Fruit fly (Drosophila melanogaster) whole organism, embryonic: Measurements from ENCODE around the gene polo.
A peak's percentile ranks its signal among the peaks of the same experiment; 100 is the strongest.

Experiments used
- Abd-B ChIP-seq: fragments of 200-800 bp; sonication (Bioruptor generic); optimal IDR thresholded peaks from 2 replicates; lab custom pipeline; 2018; ENCODE audit warnings: missing biosample characterization, mild to moderate bottlenecking, missing genetic modification characterization, moderate library complexity
- CG11695 ChIP-seq: fragments of 200-800 bp; sonication (Bioruptor generic); IDR thresholded peaks from 3 replicates; pipeline ENCODE4 v1.3.6; 2022; ENCODE audit warnings: missing biosample characterization, missing genetic modification characterization
- CG12744 ChIP-seq: fragments of 200-800 bp; sonication (Bioruptor generic); optimal IDR thresholded peaks from 2 replicates; lab custom pipeline; 2016; ENCODE audit warnings: missing biosample characterization, missing genetic modification characterization
- CG14860 ChIP-seq: fragments of 200-800 bp; sonication (Bioruptor generic); IDR thresholded peaks from 3 replicates; pipeline ENCODE4 v1.3.6; 2022; ENCODE audit warnings: missing biosample characterization, missing genetic modification characterization; ENCODE audit not compliant: partially characterized antibody
- CG15479 ChIP-seq: fragments of 200-800 bp; sonication (Bioruptor generic); optimal IDR thresholded peaks from 3 replicates; lab custom pipeline; 2019; ENCODE audit warnings: missing biosample characterization, mild to moderate bottlenecking, missing genetic modification characterization, moderate library complexity
- CG15601 ChIP-seq: fragments of 200-800 bp; sonication (Bioruptor generic); optimal IDR thresholded peaks from 3 replicates; lab custom pipeline; 2019; ENCODE audit warnings: missing biosample characterization, mild to moderate bottlenecking, missing genetic modification characterization, moderate library complexity
- CG18011 ChIP-seq: fragments of 200-800 bp; sonication (Bioruptor generic); optimal IDR thresholded peaks from 2 replicates; lab custom pipeline; 2017; ENCODE audit warnings: missing biosample characterization, missing genetic modification characterization, mild to moderate bottlenecking, moderate library complexity, missing genotype
- CG18599 ChIP-seq: fragments of 200-800 bp; sonication (Bioruptor generic); optimal IDR thresholded peaks from 3 replicates; lab custom pipeline; 2017; ENCODE audit warnings: missing biosample characterization, missing genetic modification characterization, mild to moderate bottlenecking, moderate library complexity, missing genetic modification reagents
- CG31388 ChIP-seq: fragments of 200-800 bp; sonication (Bioruptor generic); optimal IDR thresholded peaks from 2 replicates; lab custom pipeline; 2016; ENCODE audit warnings: missing biosample characterization, missing genetic modification characterization
- CG33557 ChIP-seq: fragments of 200-800 bp; sonication (Bioruptor generic); optimal IDR thresholded peaks from 2 replicates; lab custom pipeline; 2019; ENCODE audit warnings: missing biosample characterization, mild to moderate bottlenecking, missing genetic modification characterization, moderate library complexity
- CG3838 ChIP-seq: fragments of 200-800 bp; sonication (Bioruptor generic); optimal IDR thresholded peaks from 3 replicates; lab custom pipeline; 2016; ENCODE audit warnings: missing biosample characterization, missing genetic modification characterization
- CG4707 ChIP-seq: fragments of 200-800 bp; sonication (Bioruptor generic); optimal IDR thresholded peaks from 2 replicates; lab custom pipeline; 2018; ENCODE audit warnings: missing biosample characterization, mild to moderate bottlenecking, missing genetic modification characterization, moderate library complexity
- CG6654 ChIP-seq: fragments of 200-800 bp; sonication (Bioruptor generic); optimal IDR thresholded peaks from 2 replicates; lab custom pipeline; 2017; ENCODE audit warnings: missing biosample characterization, mild to moderate bottlenecking, missing genetic modification characterization
- CG6791 ChIP-seq: fragments of 200-800 bp; sonication (Bioruptor generic); IDR thresholded peaks from 3 replicates; pipeline ENCODE4 v1.3.6; 2022; ENCODE audit warnings: missing biosample characterization, missing genetic modification characterization; ENCODE audit not compliant: partially characterized antibody
- CG7372 ChIP-seq: fragments of 200-800 bp; sonication (Bioruptor generic); IDR thresholded peaks from 2 replicates; pipeline ENCODE4 v1.3.6; 2022; ENCODE audit warnings: missing biosample characterization, missing genetic modification characterization
- CG9727 ChIP-seq: fragments of 200-800 bp; sonication (Bioruptor generic); optimal IDR thresholded peaks from 3 replicates; lab custom pipeline; 2017; ENCODE audit warnings: missing biosample characterization, mild to moderate bottlenecking, missing genetic modification characterization
- CG9797 ChIP-seq: fragments of 200-800 bp; sonication (Bioruptor generic); optimal IDR thresholded peaks from 3 replicates; lab custom pipeline; 2018; ENCODE audit warnings: missing biosample characterization, mild to moderate bottlenecking, missing genetic modification characterization
- Deaf1 ChIP-seq: fragments of 200-800 bp; optimal IDR thresholded peaks from 3 replicates; lab custom pipeline; 2019; ENCODE audit warnings: missing biosample characterization, mild to moderate bottlenecking, missing genetic modification characterization, moderate library complexity
- Dip3 ChIP-seq: fragments of 200-800 bp; sonication (Bioruptor generic); optimal IDR thresholded peaks from 3 replicates; lab custom pipeline; 2016; ENCODE audit warnings: missing biosample characterization, missing genetic modification characterization
- Dll ChIP-seq: fragments of 200-800 bp; sonication (Bioruptor generic); IDR thresholded peaks from 4 replicates; pipeline ENCODE4 v1.3.6; 2022; ENCODE audit warnings: missing biosample characterization, missing genetic modification characterization; ENCODE audit not compliant: partially characterized antibody
- Doc2 ChIP-seq: fragments of 200-800 bp; sonication (Bioruptor generic); IDR thresholded peaks from 2 replicates; pipeline ENCODE4 v1.3.6; 2022; ENCODE audit warnings: missing biosample characterization, missing genetic modification characterization
- E2f2 ChIP-seq: fragments of 200-800 bp; sonication (Bioruptor generic); IDR thresholded peaks from 2 replicates; pipeline ENCODE4 v1.3.6; 2022; ENCODE audit warnings: missing biosample characterization, missing genetic modification characterization
- Ets65A ChIP-seq: fragments of 200-800 bp; sonication (Bioruptor generic); peaks from one replicate; lab custom pipeline; 2016; ENCODE audit warnings: missing biosample characterization, missing genetic modification characterization
- HmgD ChIP-seq: fragments of 200-800 bp; sonication (Bioruptor generic); optimal IDR thresholded peaks from 3 replicates; lab custom pipeline; 2016; ENCODE audit warnings: missing biosample characterization, missing genetic modification characterization
- Hr51 ChIP-seq, 2 experiments: fragments of 200-800 bp; sonication (Bioruptor generic); optimal IDR thresholded peaks; 2 replicates in 1 of 2; 3 replicates in 1 of 2; lab custom pipeline; 2016 to 2018; ENCODE audit warnings: missing biosample characterization in 2 of 2, missing genetic modification characterization in 2 of 2, mild to moderate bottlenecking in 1 of 2, moderate library complexity in 1 of 2
- Kr ChIP-seq: fragments of 200-800 bp; sonication (Bioruptor generic); optimal IDR thresholded peaks from 2 replicates; lab custom pipeline; 2017; ENCODE audit warnings: missing biosample characterization, mild to moderate bottlenecking, missing genetic modification characterization
- Max ChIP-seq: fragments of 200-800 bp; sonication (Bioruptor generic); optimal IDR thresholded peaks from 2 replicates; lab custom pipeline; 2016; ENCODE audit warnings: missing biosample characterization, mild to moderate bottlenecking, missing genetic modification characterization
- Mrtf ChIP-seq: fragments of 200-800 bp; sonication (Bioruptor generic); IDR thresholded peaks from 3 replicates; pipeline ENCODE4 v1.3.6; 2022; ENCODE audit warnings: missing biosample characterization, missing genetic modification characterization
- NC2β ChIP-seq: fragments of 200-800 bp; sonication (Bioruptor generic); optimal IDR thresholded peaks from 2 replicates; lab custom pipeline; 2016; ENCODE audit warnings: missing biosample characterization, missing genetic modification characterization
- Neu2 ChIP-seq: fragments of 200-800 bp; sonication (Bioruptor generic); optimal IDR thresholded peaks from 3 replicates; lab custom pipeline; 2016; ENCODE audit warnings: missing biosample characterization, missing genetic modification characterization, borderline replicate concordance
- Rx ChIP-seq: fragments of 200-800 bp; sonication (Bioruptor generic); IDR thresholded peaks from 2 replicates; pipeline ENCODE4 v1.3.6; 2022; ENCODE audit warnings: missing biosample characterization, missing genetic modification characterization
- Vsx1 ChIP-seq: fragments of 200-800 bp; sonication (Bioruptor generic); optimal IDR thresholded peaks from 2 replicates; lab custom pipeline; 2017; ENCODE audit warnings: missing biosample characterization, mild to moderate bottlenecking, missing genetic modification characterization, missing genetic modification reagents
- ap ChIP-seq: fragments of 200-800 bp; sonication (Bioruptor generic); IDR thresholded peaks from 2 replicates; pipeline ENCODE4 v1.3.6; 2022; ENCODE audit warnings: missing biosample characterization, missing genetic modification characterization
- bbx ChIP-seq: fragments of 200-800 bp; sonication (Bioruptor generic); IDR thresholded peaks from 2 replicates; pipeline ENCODE4 v1.3.6; 2022; ENCODE audit warnings: missing biosample characterization, missing genetic modification characterization; ENCODE audit not compliant: partially characterized antibody
- bcd ChIP-seq: fragments of 200-800 bp; sonication (Bioruptor generic); optimal IDR thresholded peaks from 2 replicates; lab custom pipeline; 2017; ENCODE audit warnings: missing biosample characterization, mild to moderate bottlenecking, missing genetic modification characterization
- cad ChIP-seq: fragments of >200 bp; optimal IDR thresholded peaks from 2 replicates; lab custom pipeline; 2017; ENCODE audit warnings: missing biosample characterization, missing genetic modification characterization
- dmrt99B ChIP-seq: fragments of 200-800 bp; sonication (Bioruptor generic); optimal IDR thresholded peaks from 2 replicates; lab custom pipeline; 2018; ENCODE audit warnings: missing biosample characterization, mild to moderate bottlenecking, missing genetic modification characterization, moderate library complexity
- gcm2 ChIP-seq: fragments of 200-800 bp; sonication (Bioruptor generic); optimal IDR thresholded peaks from 2 replicates; lab custom pipeline; 2016; ENCODE audit warnings: missing biosample characterization, missing genetic modification characterization
- insv ChIP-seq, 2 experiments: fragments of 200-800 bp; sonication (Bioruptor generic); optimal IDR thresholded peaks; 3 replicates each; lab custom pipeline; 2016 to 2018; ENCODE audit warnings: missing biosample characterization in 2 of 2, missing genetic modification characterization in 2 of 2
- klu ChIP-seq: fragments of 200-800 bp; sonication (Bioruptor generic); IDR thresholded peaks from 2 replicates; pipeline ENCODE4 v1.3.6; 2022; ENCODE audit warnings: missing biosample characterization, missing genetic modification characterization
- knrl ChIP-seq: fragments of 200-800 bp; sonication (Bioruptor generic); IDR thresholded peaks from 3 replicates; pipeline ENCODE4 v1.3.6; 2022; ENCODE audit warnings: missing biosample characterization, missing genetic modification characterization; ENCODE audit not compliant: partially characterized antibody
- nau ChIP-seq: fragments of 200-800 bp; sonication (Bioruptor generic); optimal IDR thresholded peaks from 3 replicates; lab custom pipeline; 2017; ENCODE audit warnings: missing biosample characterization, mild to moderate bottlenecking, missing genetic modification characterization, missing genetic modification reagents
- nmo ChIP-seq: fragments of 200-800 bp; sonication (Bioruptor generic); optimal IDR thresholded peaks from 2 replicates; lab custom pipeline; 2018; ENCODE audit warnings: missing biosample characterization, mild to moderate bottlenecking, missing genetic modification characterization, moderate library complexity
- pfk ChIP-seq: fragments of 200-800 bp; sonication (Bioruptor generic); optimal IDR thresholded peaks from 2 replicates; lab custom pipeline; 2018; ENCODE audit warnings: missing biosample characterization, mild to moderate bottlenecking, missing genetic modification characterization, moderate library complexity
- pita ChIP-seq: fragments of 200-800 bp; sonication (Bioruptor generic); optimal IDR thresholded peaks from 2 replicates; lab custom pipeline; 2017; ENCODE audit warnings: missing biosample characterization, mild to moderate bottlenecking, missing genetic modification characterization
- sisA ChIP-seq: fragments of 200-800 bp; sonication (Bioruptor generic); IDR thresholded peaks from 2 replicates; pipeline ENCODE4 v1.3.6; 2022; ENCODE audit warnings: missing biosample characterization, missing genetic modification characterization
- tna ChIP-seq: fragments of 200-800 bp; sonication (Bioruptor generic); IDR thresholded peaks from 2 replicates; pipeline ENCODE4 v1.3.6; 2022; ENCODE audit warnings: missing biosample characterization, missing genetic modification characterization; ENCODE audit not compliant: partially characterized antibody

Gene polo

dm6 chr3L:20320044-20320443 is 10.6 kb downstream of the polo start (continued):
- peak; percentile 49; the same call in 1 of the 3 replicates for TF ChIP-seq knrl (GFP tag; lab: Robert Waterston, UW)
- TF ChIP-seq insv (GFP tag; optimal IDR thresholded peaks at IDR 0.05; lab: Kevin White, UChicago) = no peak
- no peak for TF ChIP-seq Hr51 (GFP tag; optimal IDR thresholded peaks at IDR 0.05; lab: Kevin White, UChicago)
- no peak for TF ChIP-seq Abd-B
- TF ChIP-seq Dll (GFP tag; lab: Robert Waterston, UW) = no peak
- TF ChIP-seq Ets65A (GFP tag; lab: Kevin White, UChicago) = no peak
- TF ChIP-seq pita (GFP tag; lab: Kevin White, UChicago) = no peak
- no peak for TF ChIP-seq Kr (GFP tag; lab: Kevin White, UChicago)
- TF ChIP-seq CG18011 = no peak
- no peak for TF ChIP-seq CG14860 (GFP tag; lab: Robert Waterston, UW)
- no peak for TF ChIP-seq CG12744 (GFP tag; lab: Kevin White, UChicago)
- no peak for TF ChIP-seq cad (GFP tag; lab: Kevin White, UChicago)
- TF ChIP-seq pfk (GFP tag; lab: Kevin White, UChicago) = no peak
- no peak for TF ChIP-seq Rx
- TF ChIP-seq Doc2 (GFP tag; lab: Robert Waterston, UW) = no peak
- TF ChIP-seq NC2β (GFP tag; lab: Kevin White, UChicago) = no peak
- TF ChIP-seq CG18599 (GFP tag; lab: Kevin White, UChicago) = no peak
- TF ChIP-seq bcd (GFP tag; lab: Kevin White, UChicago) = no peak
- TF ChIP-seq HmgD (GFP tag; lab: Kevin White, UChicago) = no peak
- TF ChIP-seq CG6791 (GFP tag; lab: Robert Waterston, UW) = peak; percentile 51; the same call in 2 of the 3 replicates
- TF ChIP-seq Max (GFP tag; lab: Kevin White, UChicago) = no peak
- no peak for TF ChIP-seq CG15479 (GFP tag; lab: Kevin White, UChicago)
- TF ChIP-seq Neu2 (GFP tag; lab: Kevin White, UChicago) = no peak
- TF ChIP-seq tna (GFP tag; lab: Robert Waterston, UW) = no peak
- no peak for TF ChIP-seq CG11695
- no peak for TF ChIP-seq nau
- TF ChIP-seq CG4707 (GFP tag; lab: Kevin White, UChicago) = no peak
- TF ChIP-seq bbx (GFP tag; lab: Robert Waterston, UW) = peak; percentile 43; the same call in 1 of the 2 replicates
- TF ChIP-seq CG7372 (GFP tag; lab: Robert Waterston, UW) = no peak
- no peak for TF ChIP-seq CG9797 (GFP tag; lab: Kevin White, UChicago)
- TF ChIP-seq klu (GFP tag; lab: Robert Waterston, UW) = no peak
- no peak for TF ChIP-seq CG6654 (GFP tag; lab: Kevin White, UChicago)
- no peak for TF ChIP-seq E2f2 (GFP tag; lab: Robert Waterston, UW)
- no peak for TF ChIP-seq CG33557 (GFP tag; lab: Kevin White, UChicago)
- no peak for TF ChIP-seq ap (GFP tag; lab: Robert Waterston, UW)
- no peak for TF ChIP-seq sisA (GFP tag; lab: Robert Waterston, UW)
- TF ChIP-seq CG3838 (GFP tag; lab: Kevin White, UChicago) = no peak

dm6 chr3L:20320652-20321051 is 11.2 kb downstream of the polo start, which contains the start of gene Spn77Bb:
Spn77Bb (plus strand) TSS chr3L:20320952.
- TF ChIP-seq nmo (GFP tag; lab: Kevin White, UChicago) (no peak), Dip3 (GFP tag; lab: Kevin White, UChicago) (no peak), gcm2 (GFP tag; lab: Kevin White, UChicago) (no peak), CG4707 (GFP tag; lab: Kevin White, UChicago) (no peak), dmrt99B (tag; lab: Kevin White, UChicago) (no peak), CG9727 (GFP tag; lab: Kevin White, UChicago) (no peak), CG31388 (GFP tag; lab: Kevin White, UChicago) (no peak), Mrtf (no peak), Vsx1 (no peak), CG15601 (tag; lab: Kevin White, UChicago) (no peak), Deaf1 (no peak)
